Worm (Caenorhabditis elegans): ENCODE results near the gene ift-81.

Gene ift-81

ce11 chrX:5319214-5319838, 21.0 kb downstream of the ift-81 start (continued):
- TF ChIP-seq saeg-2 (GFP tag; IDR thresholded peaks at IDR 0.05) (no peak), mxl-3 (GFP tag; optimal IDR thresholded peaks at IDR 0.05) (peak; percentile 63), ZK546.5 (tag; optimal IDR thresholded peaks at IDR 0.05) (no peak), daf-19 (GFP tag; conservative IDR thresholded peaks at IDR 0.05) (peak; percentile 77), F26F4.8 (GFP tag; conservative IDR thresholded peaks at IDR 0.05) (peak; percentile 79; the same call in 1 of the 2 replicates), arid-1 (GFP tag; conservative IDR thresholded peaks at IDR 0.05) (peak; percentile 61; the same call in 1 of the 2 replicates), zip-2 (tag; optimal IDR thresholded peaks at IDR 0.05) (peak; percentile 39), nhr-237 (tag; optimal IDR thresholded peaks at IDR 0.05) (no peak), ctbp-1 (GFP tag; IDR thresholded peaks at IDR 0.05) (peak; percentile 77), attf-4 (tag; optimal IDR thresholded peaks at IDR 0.05) (peak; percentile 47), ama-1 (optimal IDR thresholded peaks at IDR 0.05) (no peak), php-3 (GFP tag; IDR thresholded peaks at IDR 0.05) (no peak; the same call in 1 of the 2 replicates), ceh-62 (tag; optimal IDR thresholded peaks at IDR 0.05) (no peak), T20F7.1 (GFP tag; optimal IDR thresholded peaks at IDR 0.05) (peak; percentile 18), lin-39 (tag; optimal IDR thresholded peaks at IDR 0.05) (no peak), dmd-8 (GFP tag; IDR thresholded peaks at IDR 0.05) (no peak; the same call in 1 of the 2 replicates), lsy-2 (tag; optimal IDR thresholded peaks at IDR 0.05) (no peak), nhr-10 (tag; optimal IDR thresholded peaks at IDR 0.05) (no peak), zfp-2 (tag; optimal IDR thresholded peaks at IDR 0.05) (no peak), nhr-41 (GFP tag; IDR thresholded peaks at IDR 0.05) (no peak), lin-13 (GFP tag; optimal IDR thresholded peaks at IDR 0.05) (no peak), spr-3 (GFP tag; optimal IDR thresholded peaks at IDR 0.05) (no peak), sdz-12 (GFP tag; optimal IDR thresholded peaks at IDR 0.05) (peak; percentile 58), rbr-2 (tag; optimal IDR thresholded peaks at IDR 0.05) (peak; percentile 61), Y105C5A.15 (GFP tag; IDR thresholded peaks at IDR 0.05) (no peak; the same call in 1 of the 2 replicates), F44E2.7 (GFP tag; IDR thresholded peaks at IDR 0.05) (peak; percentile 86; the same call in 1 of the 2 replicates), aly-2 (tag; optimal IDR thresholded peaks at IDR 0.05) (no peak), nhr-111 (GFP tag; optimal IDR thresholded peaks at IDR 0.05) (peak; percentile 68), nhr-48 (tag; optimal IDR thresholded peaks at IDR 0.05) (peak; percentile 53), mxl-2 (GFP tag; conservative IDR thresholded peaks at IDR 0.05) (peak; percentile 64; the same call in 1 of the 2 replicates), nhr-11 (tag; optimal IDR thresholded peaks at IDR 0.05) (no peak), gei-8 (GFP tag; optimal IDR thresholded peaks at IDR 0.05) (peak; percentile 65), pqm-1 (tag; optimal IDR thresholded peaks at IDR 0.05) (no peak), snpc-4 (tag; optimal IDR thresholded peaks at IDR 0.05) (peak; percentile 15), duxl-1 (tag; optimal IDR thresholded peaks at IDR 0.05; ENCODE audit: poor library complexity) (no peak), fkh-10 (GFP tag; optimal IDR thresholded peaks at IDR 0.05) (no peak), nhr-6 (tag; optimal IDR thresholded peaks at IDR 0.05) (no peak), nhr-76 (tag; optimal IDR thresholded peaks at IDR 0.05) (no peak), ztf-11 (tag; optimal IDR thresholded peaks at IDR 0.05) (no peak), ceh-44 (GFP tag; IDR thresholded peaks at IDR 0.05) (no peak), fos-1 (tag; optimal IDR thresholded peaks at IDR 0.05) (no peak), ceh-20 (GFP tag; IDR thresholded peaks at IDR 0.05) (0 out of 2 replicates have a peak, but pooled peaks have one; percentile 60), F37D6.2 (tag; optimal IDR thresholded peaks at IDR 0.05) (peak; percentile 51), ceh-28 (tag; optimal IDR thresholded peaks at IDR 0.05) (no peak), dpl-1 (GFP tag; optimal IDR thresholded peaks at IDR 0.05) (peak; percentile 20), madf-5 (GFP tag; IDR thresholded peaks at IDR 0.05) (0 out of 4 replicates have a peak, but pooled peaks of 1 of the 2 experiments have one; percentile 53), daf-8 (GFP tag; IDR thresholded peaks at IDR 0.05) (no peak), lin-38 (GFP tag; IDR thresholded peaks at IDR 0.05) (no peak), F10B5.3 (tag; optimal IDR thresholded peaks at IDR 0.05) (no peak), lin-1 (GFP tag; IDR thresholded peaks at IDR 0.05) (peak; percentile 67; the same call in 1 of the 2 replicates), ZK337.2 (GFP tag; IDR thresholded peaks at IDR 0.05) (peak; percentile 61; the same call in 1 of the 2 replicates)

Measured in whole organism, L4 larva.